Fruit fly (Drosophila melanogaster) whole organism, embryonic: ENCODE measurements around the gene smash.

Source experiments
- Asciz ChIP-seq: fragments of 200-800 bp; sonication (Bioruptor generic); optimal IDR thresholded peaks from 2 replicates; lab custom pipeline; 2017; ENCODE audit warnings: missing biosample characterization, mild to moderate bottlenecking, missing genetic modification characterization, missing genetic modification reagents
- Atf3 ChIP-seq: fragments of 200-800 bp; sonication (Bioruptor generic); optimal IDR thresholded peaks from 3 replicates; lab custom pipeline; 2016; ENCODE audit warnings: missing biosample characterization, missing genetic modification characterization
- BtbVII ChIP-seq: fragments of 200-800 bp; sonication (Bioruptor generic); optimal IDR thresholded peaks from 3 replicates; lab custom pipeline; 2017; ENCODE audit warnings: missing biosample characterization, mild to moderate bottlenecking, missing genetic modification characterization
- CG10431 ChIP-seq: fragments of 200-800 bp; sonication (Bioruptor generic); optimal IDR thresholded peaks from 3 replicates; lab custom pipeline; 2018; ENCODE audit warnings: missing biosample characterization, mild to moderate bottlenecking, missing genetic modification characterization
- CG11093 ChIP-seq: fragments of 200-800 bp; sonication (Bioruptor generic); IDR thresholded peaks from 3 replicates; pipeline ENCODE4 v1.3.6; 2022; ENCODE audit warnings: missing biosample characterization, missing genetic modification characterization
- CG13624 ChIP-seq: fragments of 200-800 bp; sonication (Bioruptor generic); optimal IDR thresholded peaks from 2 replicates; lab custom pipeline; 2016; ENCODE audit warnings: missing biosample characterization, missing genetic modification characterization
- CG13775 ChIP-seq: fragments of 200-800 bp; sonication (Bioruptor generic); optimal IDR thresholded peaks from 3 replicates; lab custom pipeline; 2017; ENCODE audit warnings: missing biosample characterization, mild to moderate bottlenecking, missing genetic modification characterization
- CG13894 ChIP-seq: fragments of 200-800 bp; sonication (Bioruptor generic); optimal IDR thresholded peaks from 3 replicates; lab custom pipeline; 2018; ENCODE audit warnings: missing biosample characterization, mild to moderate bottlenecking, missing genetic modification characterization, moderate library complexity
- CG17186 ChIP-seq: fragments of 200-800 bp; sonication (Bioruptor generic); optimal IDR thresholded peaks from 3 replicates; lab custom pipeline; 2017; ENCODE audit warnings: missing biosample characterization, missing genetic modification reagents, missing genetic modification characterization
- CG17912 ChIP-seq: fragments of 200-800 bp; sonication (Bioruptor generic); optimal IDR thresholded peaks from 2 replicates; lab custom pipeline; 2018; ENCODE audit warnings: missing biosample characterization, mild to moderate bottlenecking, missing genetic modification characterization
- CG2202 ChIP-seq: fragments of 200-800 bp; sonication (Bioruptor generic); optimal IDR thresholded peaks from 2 replicates; lab custom pipeline; 2018; ENCODE audit warnings: missing biosample characterization, mild to moderate bottlenecking, missing genetic modification characterization
- CG2875 ChIP-seq: fragments of 200-800 bp; sonication (Bioruptor generic); optimal IDR thresholded peaks from 2 replicates; lab custom pipeline; 2017; ENCODE audit warnings: missing biosample characterization, mild to moderate bottlenecking, missing genetic modification characterization, missing genetic modification reagents
- CG2889 ChIP-seq: fragments of 200-800 bp; sonication (Bioruptor generic); IDR thresholded peaks from 3 replicates; pipeline ENCODE4 v1.3.6; 2022; ENCODE audit warnings: missing biosample characterization, missing genetic modification characterization
- CG3407 ChIP-seq: fragments of 200-800 bp; sonication (Bioruptor generic); optimal IDR thresholded peaks from 2 replicates; lab custom pipeline; 2018; ENCODE audit warnings: missing biosample characterization, mild to moderate bottlenecking, missing genetic modification characterization
- CG3847 ChIP-seq: fragments of 200-800 bp; sonication (Bioruptor generic); IDR thresholded peaks from 2 replicates; pipeline ENCODE4 v1.3.6; 2022; ENCODE audit warnings: missing biosample characterization, missing genetic modification characterization
- CG4282 ChIP-seq: fragments of 200-800 bp; sonication (Bioruptor generic); optimal IDR thresholded peaks from 2 replicates; lab custom pipeline; 2016; ENCODE audit warnings: missing biosample characterization, missing genetic modification characterization
- CG4707 ChIP-seq: fragments of 200-800 bp; sonication (Bioruptor generic); optimal IDR thresholded peaks from 2 replicates; lab custom pipeline; 2018; ENCODE audit warnings: missing biosample characterization, mild to moderate bottlenecking, missing genetic modification characterization, moderate library complexity
- CG6654 ChIP-seq: fragments of 200-800 bp; sonication (Bioruptor generic); optimal IDR thresholded peaks from 2 replicates; lab custom pipeline; 2017; ENCODE audit warnings: missing biosample characterization, mild to moderate bottlenecking, missing genetic modification characterization
- CG7372 ChIP-seq: fragments of 200-800 bp; sonication (Bioruptor generic); IDR thresholded peaks from 2 replicates; pipeline ENCODE4 v1.3.6; 2022; ENCODE audit warnings: missing biosample characterization, missing genetic modification characterization
- CG8089 ChIP-seq: fragments of 200-800 bp; sonication (Bioruptor generic); optimal IDR thresholded peaks from 3 replicates; lab custom pipeline; 2016; ENCODE audit warnings: missing biosample characterization, missing genetic modification characterization
- Camta ChIP-seq: fragments of 200-800 bp; sonication (Bioruptor generic); optimal IDR thresholded peaks from 2 replicates; lab custom pipeline; 2016; ENCODE audit warnings: missing biosample characterization, missing genetic modification characterization
- Chrac-16 ChIP-seq: fragments of 200-800 bp; sonication (Bioruptor generic); optimal IDR thresholded peaks from 3 replicates; lab custom pipeline; 2016; ENCODE audit warnings: missing biosample characterization, missing genetic modification characterization
- D19A ChIP-seq: fragments of 200-800 bp; optimal IDR thresholded peaks from 3 replicates; lab custom pipeline; 2019; ENCODE audit warnings: missing biosample characterization, mild to moderate bottlenecking, missing genetic modification characterization, moderate library complexity
- Deaf1 ChIP-seq: fragments of 200-800 bp; optimal IDR thresholded peaks from 3 replicates; lab custom pipeline; 2019; ENCODE audit warnings: missing biosample characterization, mild to moderate bottlenecking, missing genetic modification characterization, moderate library complexity
- Hr39 ChIP-seq: fragments of >200 bp; optimal IDR thresholded peaks from 2 replicates; lab custom pipeline; 2017
- Hr78 ChIP-seq, 2 experiments: fragments of 200-800 bp in 1 of 2; fragments of >200 bp in 1 of 2; sonication (Bioruptor generic) in 1 of 2; optimal IDR thresholded peaks; 2 replicates each; lab custom pipeline; 2017 to 2019; ENCODE audit warnings: missing biosample characterization in 2 of 2, missing genetic modification characterization in 2 of 2, mild to moderate bottlenecking in 1 of 2, moderate library complexity in 1 of 2
- Nf-YC ChIP-seq: fragments of 200-800 bp; optimal IDR thresholded peaks from 3 replicates; lab custom pipeline; 2019; ENCODE audit warnings: missing biosample characterization, mild to moderate bottlenecking, missing genetic modification characterization, moderate library complexity
- Sox100B ChIP-seq: fragments of 200-800 bp; sonication (Bioruptor generic); optimal IDR thresholded peaks from 3 replicates; lab custom pipeline; 2018; ENCODE audit warnings: missing biosample characterization, mild to moderate bottlenecking, missing genetic modification characterization
- Sox102F ChIP-seq: fragments of 200-800 bp; sonication (Bioruptor generic); optimal IDR thresholded peaks from 2 replicates; lab custom pipeline; 2018; ENCODE audit warnings: missing biosample characterization, mild to moderate bottlenecking, missing genetic modification characterization, moderate library complexity
- Taf1 ChIP-seq: fragments of 200-800 bp; sonication (Bioruptor generic); IDR thresholded peaks from 2 replicates; pipeline ENCODE4 v1.3.6; 2022; ENCODE audit warnings: missing biosample characterization, missing genetic modification characterization
- cas ChIP-seq: fragments of 200-800 bp; sonication (Bioruptor generic); IDR thresholded peaks from 2 replicates; pipeline ENCODE4 v1.3.6; 2022; ENCODE audit warnings: missing biosample characterization, missing genetic modification characterization
- dmrt11E ChIP-seq: fragments of 200-800 bp; sonication (Bioruptor generic); optimal IDR thresholded peaks from 3 replicates; lab custom pipeline; 2018; ENCODE audit warnings: missing biosample characterization, mild to moderate bottlenecking, missing genetic modification characterization, moderate library complexity
- eve ChIP-seq, 2 experiments: fragments of >200 bp; optimal IDR thresholded peaks; 2 replicates each; lab custom pipeline; 2017; ENCODE audit warnings: missing biosample characterization in 2 of 2, missing genetic modification characterization in 2 of 2
- fd102C ChIP-seq: fragments of 200-800 bp; sonication (Bioruptor generic); optimal IDR thresholded peaks from 2 replicates; lab custom pipeline; 2018; ENCODE audit warnings: missing biosample characterization, mild to moderate bottlenecking, missing genetic modification characterization, moderate library complexity
- gcm2 ChIP-seq: fragments of 200-800 bp; sonication (Bioruptor generic); optimal IDR thresholded peaks from 2 replicates; lab custom pipeline; 2016; ENCODE audit warnings: missing biosample characterization, missing genetic modification characterization
- kni ChIP-seq: fragments of 200-800 bp; sonication (Bioruptor generic); optimal IDR thresholded peaks from 3 replicates; lab custom pipeline; 2017; ENCODE audit warnings: mild to moderate bottlenecking, missing biosample characterization, missing genetic modification reagents, missing genetic modification characterization
- nerfin-1 ChIP-seq: fragments of 200-800 bp; sonication (Bioruptor generic); optimal IDR thresholded peaks from 3 replicates; lab custom pipeline; 2019; ENCODE audit warnings: missing biosample characterization, mild to moderate bottlenecking, missing genetic modification characterization, moderate library complexity
- nerfin-2 ChIP-seq: fragments of 200-800 bp; sonication (Bioruptor generic); IDR thresholded peaks from 2 replicates; pipeline ENCODE4 v1.3.6; 2022; ENCODE audit warnings: missing biosample characterization, missing genetic modification characterization; ENCODE audit not compliant: partially characterized antibody
- onecut ChIP-seq: fragments of 200-800 bp; sonication (Bioruptor generic); IDR thresholded peaks from 2 replicates; pipeline ENCODE4 v1.3.6; 2022; ENCODE audit warnings: missing biosample characterization, missing genetic modification characterization
- pita ChIP-seq: fragments of 200-800 bp; sonication (Bioruptor generic); optimal IDR thresholded peaks from 2 replicates; lab custom pipeline; 2017; ENCODE audit warnings: missing biosample characterization, mild to moderate bottlenecking, missing genetic modification characterization
- pros ChIP-seq: fragments of 200-800 bp; sonication (Bioruptor generic); optimal IDR thresholded peaks from 3 replicates; lab custom pipeline; 2019; ENCODE audit warnings: missing biosample characterization, mild to moderate bottlenecking, missing genetic modification characterization, moderate library complexity
- ranshi ChIP-seq: fragments of 200-800 bp; sonication (Bioruptor generic); IDR thresholded peaks from 2 replicates; pipeline ENCODE4 v1.3.6; 2022; ENCODE audit warnings: missing biosample characterization, missing genetic modification characterization
- run ChIP-seq: fragments of 200-800 bp; sonication (Bioruptor generic); optimal IDR thresholded peaks from 3 replicates; lab custom pipeline; 2018; ENCODE audit warnings: missing biosample characterization, mild to moderate bottlenecking, missing genetic modification characterization
- ssp ChIP-seq: fragments of 200-800 bp; sonication (Bioruptor generic); IDR thresholded peaks from 2 replicates; pipeline ENCODE4 v1.3.6; 2022; ENCODE audit warnings: missing biosample characterization, missing genetic modification characterization
- tio ChIP-seq: fragments of 200-800 bp; sonication (Bioruptor generic); optimal IDR thresholded peaks from 2 replicates; lab custom pipeline; 2017; ENCODE audit warnings: missing biosample characterization, missing genetic modification characterization, inconsistent platforms
- toy ChIP-seq: fragments of 200-800 bp; sonication (Bioruptor generic); IDR thresholded peaks from 2 replicates; pipeline ENCODE4 v1.3.6; 2022; ENCODE audit warnings: missing biosample characterization, missing genetic modification characterization
- trem ChIP-seq: fragments of 200-800 bp; optimal IDR thresholded peaks from 3 replicates; lab custom pipeline; 2019; ENCODE audit warnings: missing biosample characterization, mild to moderate bottlenecking, missing genetic modification characterization, moderate library complexity
- ttk ChIP-seq: fragments of 200-800 bp; sonication (Bioruptor generic); IDR thresholded peaks from 2 replicates; pipeline ENCODE4 v2.1.2; 2022; ENCODE audit warnings: missing biosample characterization, missing genetic modification characterization
- vvl ChIP-seq: fragments of 200-800 bp; sonication (Bioruptor generic); IDR thresholded peaks from 2 replicates; pipeline ENCODE4 v1.3.6; 2022; ENCODE audit warnings: missing biosample characterization, missing genetic modification characterization

The smash gene

dm6 chr3R:4649126-4649811, 10.1 kb upstream of the smash start, which contains the start of gene Karybeta3 (continued):
- TF ChIP-seq BtbVII (peak; percentile 72), cas (GFP tag; lab: Robert Waterston, UW) (peak; percentile 55; the same call in 1 of the 2 replicates), CG17186 (GFP tag; lab: Kevin White, UChicago) (peak; percentile 97), Sox100B (GFP tag; lab: Kevin White, UChicago) (peak; percentile 21), dmrt11E (tag; lab: Kevin White, UChicago) (peak; percentile 5), CG10431 (peak; percentile 25), CG7372 (GFP tag; lab: Robert Waterston, UW) (peak; percentile 69; the same call in 1 of the 2 replicates), D19A (tag; lab: Kevin White, UChicago) (peak; percentile 36), CG8089 (GFP tag; lab: Kevin White, UChicago) (peak; percentile 74), CG13624 (GFP tag; lab: Kevin White, UChicago) (peak; percentile 90), Hr39 (no peak), CG3847 (GFP tag; lab: Robert Waterston, UW) (peak; percentile 78), eve (GFP tag; optimal IDR thresholded peaks at IDR 0.05; lab: Kevin White, UChicago) (no peak), Deaf1 (no peak), CG2202 (tag; lab: Kevin White, UChicago) (peak; percentile 54), CG6654 (peak; percentile 8), Nf-YC (tag; lab: Kevin White, UChicago) (peak; percentile 54), ttk (peak; percentile 63), fd102C (GFP tag; lab: Kevin White, UChicago) (no peak), run (tag; lab: Kevin White, UChicago) (no peak), pita (no peak), gcm2 (GFP tag; lab: Kevin White, UChicago) (peak; percentile 65), Sox102F (GFP tag; lab: Kevin White, UChicago) (no peak), nerfin-1 (tag; lab: Kevin White, UChicago) (peak; percentile 41), Atf3 (GFP tag; lab: Kevin White, UChicago) (peak; percentile 65), CG4282 (peak; percentile 47), CG3407 (peak; percentile 47), CG17912 (GFP tag; lab: Kevin White, UChicago) (no peak), Taf1 (GFP tag; lab: Robert Waterston, UW) (peak; percentile 32; the same call in 1 of the 2 replicates), tio (no peak), kni (GFP tag; lab: Kevin White, UChicago) (peak; percentile 50), CG13775 (peak; percentile 85), Asciz (GFP tag; lab: Kevin White, UChicago) (no peak), ssp (peak; percentile 68), CG11093 (GFP tag; lab: Robert Waterston, UW) (0 out of 3 replicates have a peak, but pooled peaks have one; percentile 33), toy (GFP tag; lab: Robert Waterston, UW) (peak; percentile 72; the same call in 1 of the 2 replicates), CG13894 (tag; lab: Kevin White, UChicago) (peak; percentile 48), pros (GFP tag; lab: Kevin White, UChicago) (no peak), Hr78 (GFP tag; optimal IDR thresholded peaks at IDR 0.05; lab: Kevin White, UChicago) (no peak), CG2875 (peak; percentile 14), vvl (GFP tag; lab: Robert Waterston, UW) (peak; percentile 89), ranshi (GFP tag; lab: Robert Waterston, UW) (peak; percentile 80; the same call in 1 of the 2 replicates), trem (peak; percentile 79), CG4707 (GFP tag; lab: Kevin White, UChicago) (no peak), onecut (GFP tag; lab: Robert Waterston, UW) (0 out of 2 replicates have a peak, but pooled peaks have one; percentile 22), Camta (GFP tag; lab: Kevin White, UChicago) (peak; percentile 55), CG2889 (GFP tag; lab: Robert Waterston, UW) (peak; percentile 70; the same call in 1 of the 3 replicates), nerfin-2 (GFP tag; lab: Robert Waterston, UW) (0 out of 2 replicates have a peak, but pooled peaks have one; percentile 52), Chrac-16 (GFP tag; lab: Kevin White, UChicago) (peak; percentile 76)
